Fruit fly (Drosophila melanogaster) whole organism, embryonic: ENCODE data around the gene MESR3.

Experiments
- ATbp ChIP-seq: fragments of 200-800 bp; sonication (Bioruptor generic); optimal IDR thresholded peaks from 2 replicates; lab custom pipeline; 2017; ENCODE audit warnings: missing biosample characterization, mild to moderate bottlenecking, missing genetic modification characterization, missing genetic modification reagents
- Asciz ChIP-seq: fragments of 200-800 bp; sonication (Bioruptor generic); optimal IDR thresholded peaks from 2 replicates; lab custom pipeline; 2017; ENCODE audit warnings: missing biosample characterization, mild to moderate bottlenecking, missing genetic modification characterization, missing genetic modification reagents
- Atf3 ChIP-seq: fragments of 200-800 bp; sonication (Bioruptor generic); optimal IDR thresholded peaks from 3 replicates; lab custom pipeline; 2016; ENCODE audit warnings: missing biosample characterization, missing genetic modification characterization
- Awh ChIP-seq: fragments of 200-800 bp; sonication (Bioruptor generic); IDR thresholded peaks from 2 replicates; pipeline ENCODE4, ENCODE4 v1.3.6; 2022; ENCODE audit warnings: missing biosample characterization, missing genetic modification characterization
- BEAF-32 ChIP-seq: fragments of 200-800 bp; sonication (Bioruptor generic); optimal IDR thresholded peaks from 3 replicates; lab custom pipeline; 2017; ENCODE audit warnings: missing biosample characterization, missing genetic modification characterization, mild to moderate bottlenecking, moderate library complexity, missing genetic modification reagents
- CG12391 ChIP-seq: fragments of 200-800 bp; sonication (Bioruptor generic); optimal IDR thresholded peaks from 3 replicates; lab custom pipeline; 2018; ENCODE audit warnings: missing biosample characterization, mild to moderate bottlenecking, missing genetic modification characterization, moderate library complexity
- CG12744 ChIP-seq: fragments of 200-800 bp; sonication (Bioruptor generic); optimal IDR thresholded peaks from 2 replicates; lab custom pipeline; 2016; ENCODE audit warnings: missing biosample characterization, missing genetic modification characterization
- CG14710 ChIP-seq: fragments of 200-800 bp; sonication (Bioruptor generic); optimal IDR thresholded peaks from 3 replicates; lab custom pipeline; 2019; ENCODE audit warnings: missing biosample characterization, mild to moderate bottlenecking, missing genetic modification characterization, moderate library complexity
- CG14965 ChIP-seq: fragments of 200-800 bp; sonication (Bioruptor generic); optimal IDR thresholded peaks from 2 replicates; lab custom pipeline; 2016; ENCODE audit warnings: missing biosample characterization, missing genetic modification characterization, borderline replicate concordance
- CG16815 ChIP-seq: fragments of 200-800 bp; sonication (Bioruptor generic); optimal IDR thresholded peaks from 3 replicates; lab custom pipeline; 2017; ENCODE audit warnings: missing biosample characterization, mild to moderate bottlenecking, missing genetic modification characterization
- CG2199 ChIP-seq: fragments of 200-800 bp; sonication (Bioruptor generic); IDR thresholded peaks from 3 replicates; pipeline ENCODE4 v1.3.6; 2022; ENCODE audit warnings: missing biosample characterization, missing genetic modification characterization
- CG3065 ChIP-seq: fragments of 200-800 bp; sonication (Bioruptor generic); optimal IDR thresholded peaks from 2 replicates; lab custom pipeline; 2016; ENCODE audit warnings: missing biosample characterization, missing genetic modification characterization
- CG32772 ChIP-seq: fragments of 200-800 bp; sonication (Bioruptor generic); IDR thresholded peaks from 2 replicates; pipeline ENCODE4 v1.3.6; 2022; ENCODE audit warnings: missing biosample characterization, missing genetic modification characterization
- CG43689 ChIP-seq: fragments of 200-800 bp; sonication (Bioruptor generic); IDR thresholded peaks from 2 replicates; pipeline ENCODE4 v1.3.6; 2022; ENCODE audit warnings: missing biosample characterization, missing genetic modification characterization
- CG6683 ChIP-seq: fragments of 200-800 bp; sonication (Bioruptor generic); optimal IDR thresholded peaks from 2 replicates; lab custom pipeline; 2017; ENCODE audit warnings: missing biosample characterization, mild to moderate bottlenecking, missing genetic modification characterization, missing genetic modification reagents
- CG7372 ChIP-seq: fragments of 200-800 bp; sonication (Bioruptor generic); IDR thresholded peaks from 2 replicates; pipeline ENCODE4 v1.3.6; 2022; ENCODE audit warnings: missing biosample characterization, missing genetic modification characterization
- CG7786 ChIP-seq: fragments of 200-800 bp; sonication (Bioruptor generic); optimal IDR thresholded peaks from 2 replicates; lab custom pipeline; 2016; ENCODE audit warnings: missing biosample characterization, missing genetic modification characterization
- CG7963 ChIP-seq: fragments of 200-800 bp; sonication (Bioruptor generic); IDR thresholded peaks from 3 replicates; pipeline ENCODE4 v1.3.6; 2022; ENCODE audit warnings: missing biosample characterization, missing genetic modification characterization; ENCODE audit not compliant: partially characterized antibody
- CG8290 ChIP-seq, 3 experiments: fragments of 200-800 bp; sonication (Bioruptor generic); optimal IDR thresholded peaks; 2 replicates each; lab custom pipeline; 2016 to 2019; ENCODE audit warnings: missing biosample characterization in 3 of 3, missing genetic modification characterization in 3 of 3, mild to moderate bottlenecking in 2 of 3, moderate library complexity in 1 of 3
- CG9727 ChIP-seq: fragments of 200-800 bp; sonication (Bioruptor generic); optimal IDR thresholded peaks from 3 replicates; lab custom pipeline; 2017; ENCODE audit warnings: missing biosample characterization, mild to moderate bottlenecking, missing genetic modification characterization
- CG9817 ChIP-seq: fragments of 200-800 bp; sonication (Bioruptor generic); optimal IDR thresholded peaks from 2 replicates; lab custom pipeline; 2018; ENCODE audit warnings: missing biosample characterization, mild to moderate bottlenecking, missing genetic modification characterization, moderate library complexity
- D19B ChIP-seq: fragments of 200-800 bp; sonication (Bioruptor generic); optimal IDR thresholded peaks from 2 replicates; lab custom pipeline; 2017; ENCODE audit warnings: missing biosample characterization, mild to moderate bottlenecking, missing genetic modification characterization
- Gug ChIP-seq: fragments of 200-800 bp; sonication (Bioruptor generic); IDR thresholded peaks from 4 replicates; pipeline ENCODE4 v1.3.6; 2022; ENCODE audit warnings: missing biosample characterization, missing genetic modification characterization
- HHEX ChIP-seq: fragments of 200-800 bp; sonication (Bioruptor generic); optimal IDR thresholded peaks from 3 replicates; lab custom pipeline; 2017; ENCODE audit warnings: missing biosample characterization, mild to moderate bottlenecking, missing genetic modification characterization, missing genetic modification reagents
- Hand ChIP-seq: fragments of 200-800 bp; sonication (Bioruptor generic); optimal IDR thresholded peaks from 2 replicates; lab custom pipeline; 2017; ENCODE audit warnings: mild to moderate bottlenecking, missing biosample characterization, missing genetic modification reagents, missing genetic modification characterization
- Hr78 ChIP-seq, 2 experiments: fragments of 200-800 bp in 1 of 2; fragments of >200 bp in 1 of 2; sonication (Bioruptor generic) in 1 of 2; optimal IDR thresholded peaks; 2 replicates each; lab custom pipeline; 2017 to 2019; ENCODE audit warnings: missing biosample characterization in 2 of 2, missing genetic modification characterization in 2 of 2, mild to moderate bottlenecking in 1 of 2, moderate library complexity in 1 of 2
- Kr ChIP-seq: fragments of 200-800 bp; sonication (Bioruptor generic); optimal IDR thresholded peaks from 2 replicates; lab custom pipeline; 2017; ENCODE audit warnings: missing biosample characterization, mild to moderate bottlenecking, missing genetic modification characterization
- Lhr ChIP-seq: fragments of 200-800 bp; sonication (Bioruptor generic); optimal IDR thresholded peaks from 3 replicates; lab custom pipeline; 2017; ENCODE audit warnings: mild to moderate bottlenecking, missing biosample characterization, missing genetic modification reagents, missing genetic modification characterization
- Mrtf ChIP-seq: fragments of 200-800 bp; sonication (Bioruptor generic); IDR thresholded peaks from 3 replicates; pipeline ENCODE4 v1.3.6; 2022; ENCODE audit warnings: missing biosample characterization, missing genetic modification characterization
- al ChIP-seq: fragments of 200-800 bp; sonication (Bioruptor generic); IDR thresholded peaks from 2 replicates; pipeline ENCODE4 v1.3.6; 2022; ENCODE audit warnings: missing biosample characterization, missing genetic modification characterization
- bbx ChIP-seq: fragments of 200-800 bp; sonication (Bioruptor generic); IDR thresholded peaks from 2 replicates; pipeline ENCODE4 v1.3.6; 2022; ENCODE audit warnings: missing biosample characterization, missing genetic modification characterization; ENCODE audit not compliant: partially characterized antibody
- btn ChIP-seq: fragments of 200-800 bp; sonication (Bioruptor generic); optimal IDR thresholded peaks from 2 replicates; lab custom pipeline; 2016; ENCODE audit warnings: missing biosample characterization, missing genetic modification characterization
- da ChIP-seq: fragments of 200-800 bp; sonication (Bioruptor generic); optimal IDR thresholded peaks from 2 replicates; lab custom pipeline; 2016; ENCODE audit warnings: missing biosample characterization, missing genetic modification characterization
- dan ChIP-seq: fragments of 200-800 bp; sonication (Bioruptor generic); IDR thresholded peaks from 2 replicates; pipeline ENCODE4 v1.3.6; 2022; ENCODE audit warnings: missing biosample characterization, missing genetic modification characterization
- danr ChIP-seq: fragments of 200-800 bp; sonication (Bioruptor generic); IDR thresholded peaks from 2 replicates; pipeline ENCODE4 v1.3.6; 2022; ENCODE audit warnings: missing biosample characterization, missing genetic modification characterization
- gce ChIP-seq: fragments of 200-800 bp; sonication (Bioruptor generic); IDR thresholded peaks from 3 replicates; pipeline ENCODE4 v1.3.6; 2022; ENCODE audit warnings: missing biosample characterization, missing genetic modification characterization
- gcm2 ChIP-seq: fragments of 200-800 bp; sonication (Bioruptor generic); optimal IDR thresholded peaks from 2 replicates; lab custom pipeline; 2016; ENCODE audit warnings: missing biosample characterization, missing genetic modification characterization
- gsb-n ChIP-seq: fragments of 200-800 bp; sonication (Bioruptor generic); optimal IDR thresholded peaks from 3 replicates; lab custom pipeline; 2018; ENCODE audit warnings: missing biosample characterization, mild to moderate bottlenecking, missing genetic modification characterization
- h ChIP-seq: fragments of >200 bp; optimal IDR thresholded peaks from 2 replicates; lab custom pipeline; 2017
- mld ChIP-seq: fragments of 200-800 bp; sonication (Bioruptor generic); IDR thresholded peaks from 3 replicates; pipeline ENCODE4 v1.3.6; 2022; ENCODE audit warnings: missing biosample characterization, missing genetic modification characterization; ENCODE audit not compliant: partially characterized antibody
- nmo ChIP-seq: fragments of 200-800 bp; sonication (Bioruptor generic); optimal IDR thresholded peaks from 2 replicates; lab custom pipeline; 2018; ENCODE audit warnings: missing biosample characterization, mild to moderate bottlenecking, missing genetic modification characterization, moderate library complexity
- psq ChIP-seq: fragments of 200-800 bp; sonication (Bioruptor generic); optimal IDR thresholded peaks from 2 replicates; lab custom pipeline; 2017; ENCODE audit warnings: missing biosample characterization, missing genetic modification characterization
- sc ChIP-seq, 3 experiments: fragments of >200 bp in 2 of 3; fragments of 200-800 bp in 1 of 3; sonication (Bioruptor generic) in 1 of 3; optimal IDR thresholded peaks; 2 replicates in 2 of 3; 3 replicates in 1 of 3; lab custom pipeline; 2017; ENCODE audit warnings: mild to moderate bottlenecking in 1 of 3, missing biosample characterization in 1 of 3, missing genetic modification characterization in 1 of 3, missing genetic modification reagents in 1 of 3
- sd ChIP-seq: fragments of 200-800 bp; sonication (Bioruptor generic); optimal IDR thresholded peaks from 3 replicates; lab custom pipeline; 2018; ENCODE audit warnings: missing biosample characterization, mild to moderate bottlenecking, missing genetic modification characterization, moderate library complexity
- slp2 ChIP-seq: fragments of 200-800 bp; sonication (Bioruptor generic); optimal IDR thresholded peaks from 2 replicates; lab custom pipeline; 2016; ENCODE audit warnings: missing biosample characterization, missing genetic modification characterization
- toy ChIP-seq: fragments of 200-800 bp; sonication (Bioruptor generic); IDR thresholded peaks from 2 replicates; pipeline ENCODE4 v1.3.6; 2022; ENCODE audit warnings: missing biosample characterization, missing genetic modification characterization
- twi ChIP-seq: fragments of 200-800 bp; optimal IDR thresholded peaks from 2 replicates; lab custom pipeline; 2019; ENCODE audit warnings: missing biosample characterization, mild to moderate bottlenecking, missing genetic modification characterization, moderate library complexity
- tx ChIP-seq: fragments of 200-800 bp; sonication (Bioruptor generic); optimal IDR thresholded peaks from 2 replicates; lab custom pipeline; 2016; ENCODE audit warnings: missing biosample characterization, missing genetic modification characterization
- vvl ChIP-seq: fragments of 200-800 bp; sonication (Bioruptor generic); IDR thresholded peaks from 2 replicates; pipeline ENCODE4 v1.3.6; 2022; ENCODE audit warnings: missing biosample characterization, missing genetic modification characterization
- wdn ChIP-seq: fragments of 200-800 bp; sonication (Bioruptor generic); IDR thresholded peaks from 2 replicates; pipeline ENCODE4 v1.3.6; 2022; ENCODE audit warnings: missing biosample characterization, missing genetic modification characterization
- yki ChIP-seq: fragments of >200 bp; optimal IDR thresholded peaks from 3 replicates; lab custom pipeline; 2018

MESR3 gene

dm6 chr2L:18567563-18567962 lies 49.5 kb upstream of the MESR3 start (continued):
- TF ChIP-seq Lhr (GFP tag; lab: Kevin White, UChicago): no peak
- TF ChIP-seq CG2199 (GFP tag; lab: Robert Waterston, UW): no peak
- peak; percentile 8 for TF ChIP-seq tx (GFP tag; lab: Kevin White, UChicago)
- peak; percentile 15; the same call in 1 of the 3 replicates for TF ChIP-seq gce (GFP tag; lab: Robert Waterston, UW)
- TF ChIP-seq bbx (GFP tag; lab: Robert Waterston, UW): no peak
- no peak for TF ChIP-seq Mrtf
- no peak for TF ChIP-seq CG16815 (GFP tag; lab: Kevin White, UChicago)
- peak; percentile 10 for TF ChIP-seq sd (tag; lab: Kevin White, UChicago)
- no peak for TF ChIP-seq CG7963
- no peak for TF ChIP-seq Hr78 (GFP tag; optimal IDR thresholded peaks at IDR 0.05; lab: Kevin White, UChicago)
- TF ChIP-seq nmo: no peak
- no peak for TF ChIP-seq wdn
- no peak for TF ChIP-seq dan (GFP tag; lab: Robert Waterston, UW)
- TF ChIP-seq Atf3 (GFP tag; lab: Kevin White, UChicago): no peak
- TF ChIP-seq D19B: peak; percentile 26
- no peak for TF ChIP-seq gsb-n (tag; lab: Kevin White, UChicago)
- no peak for TF ChIP-seq twi (tag; lab: Kevin White, UChicago)
- TF ChIP-seq CG6683 (GFP tag; lab: Kevin White, UChicago): no peak
- no peak for TF ChIP-seq Hand (GFP tag; lab: Kevin White, UChicago)
- TF ChIP-seq gcm2: no peak
- TF ChIP-seq CG9727 (GFP tag; lab: Kevin White, UChicago): peak; percentile 6
- TF ChIP-seq Kr (GFP tag; lab: Kevin White, UChicago): no peak
- no peak for TF ChIP-seq mld (GFP tag; lab: Robert Waterston, UW)
- peak; percentile 47 for TF ChIP-seq CG7786
- peak; percentile 37 for TF ChIP-seq CG9817 (tag; lab: Kevin White, UChicago)
- TF ChIP-seq btn: no peak
- no peak for TF ChIP-seq BEAF-32
- TF ChIP-seq Gug (GFP tag; lab: Robert Waterston, UW): no peak
- no peak for TF ChIP-seq slp2 (GFP tag; lab: Kevin White, UChicago)
- TF ChIP-seq h (lab: Kevin White, UChicago): no peak
- peak; percentile 57; the same call in 1 of the 2 replicates for TF ChIP-seq Awh (GFP tag; lab: Robert Waterston, UW)
- TF ChIP-seq Asciz (GFP tag; lab: Kevin White, UChicago): peak; percentile 21
- peak; percentile 19 for TF ChIP-seq CG14965
- TF ChIP-seq psq (GFP tag; lab: Kevin White, UChicago): no peak
- no peak for TF ChIP-seq CG43689 (GFP tag; lab: Robert Waterston, UW)
- peak; percentile 39 for TF ChIP-seq CG12744 (GFP tag; lab: Kevin White, UChicago)
- no peak for TF ChIP-seq al (GFP tag; lab: Robert Waterston, UW)
- TF ChIP-seq sc (optimal IDR thresholded peaks at IDR 0.05; lab: Kevin White, UChicago): no peak
- no peak for TF ChIP-seq sc (GFP tag; optimal IDR thresholded peaks at IDR 0.05; lab: Kevin White, UChicago)
- no peak for TF ChIP-seq CG3065 (GFP tag; lab: Kevin White, UChicago)
- TF ChIP-seq CG12391 (tag; lab: Kevin White, UChicago): no peak
- TF ChIP-seq danr (GFP tag; lab: Robert Waterston, UW): no peak
- no peak for TF ChIP-seq CG8290 (GFP tag; optimal IDR thresholded peaks at IDR 0.05; lab: Kevin White, UChicago)
- TF ChIP-seq CG8290 (tag; optimal IDR thresholded peaks at IDR 0.05; lab: Kevin White, UChicago): peak in 1 of 2 experiments; percentile 71
- TF ChIP-seq CG32772: no peak
- peak; percentile 42 for TF ChIP-seq ATbp (GFP tag; lab: Kevin White, UChicago)
- TF ChIP-seq yki (lab: Kevin White, UChicago): no peak
- no peak for TF ChIP-seq vvl (GFP tag; lab: Robert Waterston, UW)
- TF ChIP-seq CG7372: no peak
- TF ChIP-seq CG14710: no peak
- peak; percentile 1 for TF ChIP-seq HHEX (GFP tag; lab: Kevin White, UChicago)
- TF ChIP-seq da: peak; percentile 55
- no peak for TF ChIP-seq toy
